Fruit fly (Drosophila melanogaster) whole organism, embryonic: ENCODE results near the gene pkaap.

ENCODE experiments used
- Adf1 ChIP-seq: fragments of 200-800 bp; sonication (Bioruptor generic); IDR thresholded peaks from 2 replicates; pipeline ENCODE4 v1.3.6; 2022; ENCODE audit warnings: missing biosample characterization, missing genetic modification characterization
- B-H2 ChIP-seq: fragments of 200-800 bp; sonication (Bioruptor generic); optimal IDR thresholded peaks from 2 replicates; lab custom pipeline; 2018; ENCODE audit warnings: missing biosample characterization, mild to moderate bottlenecking, missing genetic modification characterization
- CG10267 ChIP-seq: fragments of 200-800 bp; sonication (Bioruptor generic); optimal IDR thresholded peaks from 2 replicates; lab custom pipeline; 2018; ENCODE audit warnings: missing biosample characterization, mild to moderate bottlenecking, missing genetic modification characterization, moderate library complexity
- CG10543 ChIP-seq: fragments of 200-800 bp; sonication (Bioruptor generic); optimal IDR thresholded peaks from 3 replicates; lab custom pipeline; 2017; ENCODE audit warnings: missing biosample characterization, mild to moderate bottlenecking, missing genetic modification characterization, moderate library complexity
- CG11723 ChIP-seq: fragments of 200-800 bp; sonication (Bioruptor generic); optimal IDR thresholded peaks from 2 replicates; lab custom pipeline; 2017; ENCODE audit warnings: missing biosample characterization, mild to moderate bottlenecking, missing genetic modification characterization
- CG14667 ChIP-seq: fragments of 200-800 bp; sonication (Bioruptor generic); IDR thresholded peaks from 2 replicates; pipeline ENCODE4 v1.3.6; 2022; ENCODE audit warnings: missing biosample characterization, missing genetic modification characterization
- CG15011 ChIP-seq: fragments of 200-800 bp; sonication (Bioruptor generic); optimal IDR thresholded peaks from 3 replicates; lab custom pipeline; 2018; ENCODE audit warnings: missing biosample characterization, mild to moderate bottlenecking, missing genetic modification characterization
- CG1647 ChIP-seq: fragments of 200-800 bp; sonication (Bioruptor generic); optimal IDR thresholded peaks from 3 replicates; lab custom pipeline; 2016; ENCODE audit warnings: missing biosample characterization, missing genetic modification characterization
- CG17385 ChIP-seq: fragments of 200-800 bp; sonication (Bioruptor generic); optimal IDR thresholded peaks from 3 replicates; lab custom pipeline; 2018; ENCODE audit warnings: missing biosample characterization, mild to moderate bottlenecking, missing genetic modification characterization
- CG17802 ChIP-seq: fragments of 200-800 bp; sonication (Bioruptor generic); optimal IDR thresholded peaks from 2 replicates; lab custom pipeline; 2018; ENCODE audit warnings: missing biosample characterization, mild to moderate bottlenecking, missing genetic modification characterization, moderate library complexity
- CG1792 ChIP-seq: fragments of 200-800 bp; sonication (Bioruptor generic); optimal IDR thresholded peaks from 2 replicates; lab custom pipeline; 2016; ENCODE audit warnings: missing biosample characterization, missing genetic modification characterization
- CG18619 ChIP-seq: fragments of 200-800 bp; sonication (Bioruptor generic); optimal IDR thresholded peaks from 3 replicates; lab custom pipeline; 2017; ENCODE audit warnings: missing biosample characterization, mild to moderate bottlenecking, missing genetic modification characterization
- CG2199 ChIP-seq: fragments of 200-800 bp; sonication (Bioruptor generic); IDR thresholded peaks from 3 replicates; pipeline ENCODE4 v1.3.6; 2022; ENCODE audit warnings: missing biosample characterization, missing genetic modification characterization
- CG31224 ChIP-seq: fragments of 200-800 bp; sonication (Bioruptor generic); IDR thresholded peaks from 2 replicates; pipeline ENCODE4 v1.3.6; 2022; ENCODE audit warnings: missing biosample characterization, missing genetic modification characterization
- CG32532 ChIP-seq: fragments of 200-800 bp; sonication (Bioruptor generic); IDR thresholded peaks from 2 replicates; pipeline ENCODE4 v1.3.6; 2022; ENCODE audit warnings: missing biosample characterization, missing genetic modification characterization
- CG33213 ChIP-seq: fragments of 200-800 bp; sonication (Bioruptor generic); optimal IDR thresholded peaks from 3 replicates; lab custom pipeline; 2016; ENCODE audit warnings: missing biosample characterization, missing genetic modification characterization
- CG43689 ChIP-seq: fragments of 200-800 bp; sonication (Bioruptor generic); IDR thresholded peaks from 2 replicates; pipeline ENCODE4 v1.3.6; 2022; ENCODE audit warnings: missing biosample characterization, missing genetic modification characterization
- CG4404 ChIP-seq: fragments of 200-800 bp; sonication (Bioruptor generic); IDR thresholded peaks from 2 replicates; pipeline ENCODE4 v1.3.6; 2022; ENCODE audit warnings: missing biosample characterization, missing genetic modification characterization
- CG6175 ChIP-seq: fragments of 200-800 bp; sonication (Bioruptor generic); IDR thresholded peaks from 3 replicates; pipeline ENCODE4 v1.3.6; 2022; ENCODE audit warnings: missing biosample characterization, missing genetic modification characterization
- CG6254 ChIP-seq: fragments of 200-800 bp; sonication (Bioruptor generic); optimal IDR thresholded peaks from 3 replicates; lab custom pipeline; 2017; ENCODE audit warnings: mild to moderate bottlenecking, missing biosample characterization, missing genetic modification reagents, missing genetic modification characterization
- CG6791 ChIP-seq: fragments of 200-800 bp; sonication (Bioruptor generic); IDR thresholded peaks from 3 replicates; pipeline ENCODE4 v1.3.6; 2022; ENCODE audit warnings: missing biosample characterization, missing genetic modification characterization; ENCODE audit not compliant: partially characterized antibody
- CG6854 ChIP-seq: fragments of 200-800 bp; sonication (Bioruptor generic); optimal IDR thresholded peaks from 3 replicates; lab custom pipeline; 2017; ENCODE audit warnings: missing biosample characterization, mild to moderate bottlenecking, missing genetic modification characterization
- CG7987 ChIP-seq: fragments of 200-800 bp; sonication (Bioruptor generic); optimal IDR thresholded peaks from 2 replicates; lab custom pipeline; 2018; ENCODE audit warnings: missing biosample characterization, mild to moderate bottlenecking, missing genetic modification characterization, moderate library complexity
- Camta ChIP-seq: fragments of 200-800 bp; sonication (Bioruptor generic); optimal IDR thresholded peaks from 2 replicates; lab custom pipeline; 2016; ENCODE audit warnings: missing biosample characterization, missing genetic modification characterization
- Dref ChIP-seq: fragments of 200-800 bp; sonication (Bioruptor generic); IDR thresholded peaks from 2 replicates; pipeline ENCODE4 v1.3.6; 2022; ENCODE audit warnings: missing biosample characterization, missing genetic modification characterization
- Hand ChIP-seq: fragments of 200-800 bp; sonication (Bioruptor generic); optimal IDR thresholded peaks from 2 replicates; lab custom pipeline; 2017; ENCODE audit warnings: mild to moderate bottlenecking, missing biosample characterization, missing genetic modification reagents, missing genetic modification characterization
- MTF-1 ChIP-seq: fragments of 200-800 bp; sonication (Bioruptor generic); optimal IDR thresholded peaks from 2 replicates; lab custom pipeline; 2018; ENCODE audit warnings: missing biosample characterization, mild to moderate bottlenecking, missing genetic modification characterization, borderline replicate concordance
- NC2β ChIP-seq: fragments of 200-800 bp; sonication (Bioruptor generic); optimal IDR thresholded peaks from 2 replicates; lab custom pipeline; 2016; ENCODE audit warnings: missing biosample characterization, missing genetic modification characterization
- Rfx ChIP-seq: fragments of 200-800 bp; sonication (Bioruptor generic); IDR thresholded peaks from 2 replicates; pipeline ENCODE4 v1.3.6; 2022; ENCODE audit warnings: missing biosample characterization, missing genetic modification characterization
- Sin3A ChIP-seq: fragments of >200 bp; optimal IDR thresholded peaks from 2 replicates; lab custom pipeline; 2018
- Sox102F ChIP-seq: fragments of 200-800 bp; sonication (Bioruptor generic); optimal IDR thresholded peaks from 2 replicates; lab custom pipeline; 2018; ENCODE audit warnings: missing biosample characterization, mild to moderate bottlenecking, missing genetic modification characterization, moderate library complexity
- Taf1 ChIP-seq: fragments of 200-800 bp; sonication (Bioruptor generic); IDR thresholded peaks from 2 replicates; pipeline ENCODE4 v1.3.6; 2022; ENCODE audit warnings: missing biosample characterization, missing genetic modification characterization
- al ChIP-seq: fragments of 200-800 bp; sonication (Bioruptor generic); IDR thresholded peaks from 2 replicates; pipeline ENCODE4 v1.3.6; 2022; ENCODE audit warnings: missing biosample characterization, missing genetic modification characterization
- btn ChIP-seq: fragments of 200-800 bp; sonication (Bioruptor generic); optimal IDR thresholded peaks from 2 replicates; lab custom pipeline; 2016; ENCODE audit warnings: missing biosample characterization, missing genetic modification characterization
- cas ChIP-seq: fragments of 200-800 bp; sonication (Bioruptor generic); IDR thresholded peaks from 2 replicates; pipeline ENCODE4 v1.3.6; 2022; ENCODE audit warnings: missing biosample characterization, missing genetic modification characterization
- dpn ChIP-seq, 2 experiments: fragments of 200-800 bp; sonication (Bioruptor generic); optimal IDR thresholded peaks; 3 replicates each; lab custom pipeline; 2016; ENCODE audit warnings: missing biosample characterization in 2 of 2, missing genetic modification characterization in 2 of 2
- dysf ChIP-seq: fragments of 200-800 bp; sonication (Bioruptor generic); IDR thresholded peaks from 3 replicates; pipeline ENCODE4 v1.3.6; 2022; ENCODE audit warnings: missing biosample characterization, missing genetic modification characterization
- eve ChIP-seq, 2 experiments: fragments of >200 bp; optimal IDR thresholded peaks; 2 replicates each; lab custom pipeline; 2017; ENCODE audit warnings: missing biosample characterization in 2 of 2, missing genetic modification characterization in 2 of 2
- fd102C ChIP-seq: fragments of 200-800 bp; sonication (Bioruptor generic); optimal IDR thresholded peaks from 2 replicates; lab custom pipeline; 2018; ENCODE audit warnings: missing biosample characterization, mild to moderate bottlenecking, missing genetic modification characterization, moderate library complexity
- fu2 ChIP-seq: fragments of 200-800 bp; sonication (Bioruptor generic); optimal IDR thresholded peaks from 2 replicates; lab custom pipeline; 2016; ENCODE audit warnings: missing biosample characterization, missing genetic modification characterization
- hth ChIP-seq: fragments of >200 bp; optimal IDR thresholded peaks from 2 replicates; lab custom pipeline; 2017; ENCODE audit warnings: inconsistent platforms
- lab ChIP-seq: fragments of 200-800 bp; sonication (Bioruptor generic); optimal IDR thresholded peaks from 3 replicates; lab custom pipeline; 2017; ENCODE audit warnings: missing biosample characterization, missing genetic modification characterization, mild to moderate bottlenecking, moderate library complexity, missing genetic modification reagents
- mirr ChIP-seq: fragments of 200-800 bp; sonication (Bioruptor generic); optimal IDR thresholded peaks from 3 replicates; lab custom pipeline; 2018; ENCODE audit warnings: missing biosample characterization, mild to moderate bottlenecking, missing genetic modification characterization
- pho ChIP-seq: fragments of 200-800 bp; sonication (Bioruptor generic); optimal IDR thresholded peaks from 2 replicates; lab custom pipeline; 2016; ENCODE audit warnings: missing biosample characterization, missing genetic modification characterization
- rib ChIP-seq: fragments of 200-800 bp; sonication (Bioruptor generic); IDR thresholded peaks from 2 replicates; pipeline ENCODE4 v1.3.6; 2022; ENCODE audit warnings: missing biosample characterization, missing genetic modification characterization
- run ChIP-seq: fragments of 200-800 bp; sonication (Bioruptor generic); optimal IDR thresholded peaks from 3 replicates; lab custom pipeline; 2018; ENCODE audit warnings: missing biosample characterization, mild to moderate bottlenecking, missing genetic modification characterization
- scrt ChIP-seq: fragments of 200-800 bp; sonication (Bioruptor generic); optimal IDR thresholded peaks from 2 replicates; lab custom pipeline; 2018; ENCODE audit warnings: missing biosample characterization, mild to moderate bottlenecking, missing genetic modification characterization, moderate library complexity
- shn ChIP-seq: fragments of 200-800 bp; sonication (Bioruptor generic); optimal IDR thresholded peaks from 3 replicates; lab custom pipeline; 2016; ENCODE audit warnings: missing biosample characterization, missing genetic modification characterization
- sisA ChIP-seq: fragments of 200-800 bp; sonication (Bioruptor generic); IDR thresholded peaks from 2 replicates; pipeline ENCODE4 v1.3.6; 2022; ENCODE audit warnings: missing biosample characterization, missing genetic modification characterization
- trem ChIP-seq: fragments of 200-800 bp; optimal IDR thresholded peaks from 3 replicates; lab custom pipeline; 2019; ENCODE audit warnings: missing biosample characterization, mild to moderate bottlenecking, missing genetic modification characterization, moderate library complexity
- unpg ChIP-seq: fragments of 200-800 bp; sonication (Bioruptor generic); optimal IDR thresholded peaks from 3 replicates; lab custom pipeline; 2018; ENCODE audit warnings: missing biosample characterization, mild to moderate bottlenecking, missing genetic modification characterization, moderate library complexity

pkaap gene

DNA sequence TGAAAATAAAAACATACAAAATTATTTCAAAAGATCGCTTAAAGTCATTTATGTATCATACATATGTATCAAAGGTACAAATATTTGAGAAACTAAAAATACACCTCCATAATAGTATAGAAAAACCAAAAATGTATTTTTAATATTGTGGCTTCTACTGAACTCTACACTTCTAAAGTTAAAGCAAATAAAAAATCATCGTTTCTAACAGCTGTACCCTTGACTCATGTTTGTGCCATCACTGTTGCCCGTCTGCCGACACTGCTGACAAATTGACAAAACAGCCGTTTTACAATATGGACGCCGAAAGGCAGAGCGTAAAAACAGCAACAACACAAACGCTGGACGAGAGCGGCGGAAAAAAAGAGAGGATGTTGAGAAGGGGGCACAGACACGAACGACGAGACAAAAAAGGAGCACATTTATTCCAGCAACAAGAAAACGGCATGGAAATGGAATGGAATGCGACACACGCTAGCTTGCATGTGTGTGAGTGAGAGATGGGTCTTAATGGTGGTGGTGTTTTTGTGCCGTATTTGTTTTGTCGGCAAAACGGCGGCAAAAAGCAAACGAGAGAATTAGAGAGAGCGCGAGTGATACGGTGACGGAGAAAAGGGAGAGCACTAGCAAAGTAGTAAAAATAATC lies 1.6 kb upstream of the pkaap start (continued):
- TF ChIP-seq scrt (peak; percentile 69), CG10543 (peak; percentile 71), rib (GFP tag; lab: Robert Waterston, UW) (no peak), mirr (peak; percentile 75), CG6254 (GFP tag; lab: Kevin White, UChicago) (peak; percentile 82), CG18619 (peak; percentile 86), hth (lab: Kevin White, UChicago) (no peak), Dref (GFP tag; lab: Robert Waterston, UW) (no peak), CG2199 (GFP tag; lab: Robert Waterston, UW) (no peak), MTF-1 (GFP tag; lab: Kevin White, UChicago) (peak; percentile 13), CG6175 (GFP tag; lab: Robert Waterston, UW) (no peak), sisA (GFP tag; lab: Robert Waterston, UW) (no peak), cas (no peak), Rfx (GFP tag; lab: Robert Waterston, UW) (no peak), CG17385 (GFP tag; lab: Kevin White, UChicago) (peak; percentile 74), shn (GFP tag; lab: Kevin White, UChicago) (peak; percentile 88), CG15011 (GFP tag; lab: Kevin White, UChicago) (peak; percentile 81), CG6791 (GFP tag; lab: Robert Waterston, UW) (no peak), CG7987 (GFP tag; lab: Kevin White, UChicago) (peak; percentile 69), Taf1 (GFP tag; lab: Robert Waterston, UW) (no peak), CG10267 (tag; lab: Kevin White, UChicago) (peak; percentile 68), fu2 (GFP tag; lab: Kevin White, UChicago) (peak; percentile 79), eve (GFP tag; optimal IDR thresholded peaks at IDR 0.05; lab: Kevin White, UChicago) (no peak), trem (tag; lab: Kevin White, UChicago) (peak; percentile 79), pho (peak; percentile 85), CG1792 (GFP tag; lab: Kevin White, UChicago) (peak; percentile 74), lab (GFP tag; lab: Kevin White, UChicago) (peak; percentile 92), CG4404 (GFP tag; lab: Robert Waterston, UW) (no peak), fd102C (GFP tag; lab: Kevin White, UChicago) (no peak), B-H2 (GFP tag; lab: Kevin White, UChicago) (peak; percentile 64), CG33213 (GFP tag; lab: Kevin White, UChicago) (peak; percentile 31), CG31224 (GFP tag; lab: Robert Waterston, UW) (no peak), Hand (GFP tag; lab: Kevin White, UChicago) (peak; percentile 63), CG14667 (GFP tag; lab: Robert Waterston, UW) (no peak), CG1647 (GFP tag; lab: Kevin White, UChicago) (peak; percentile 51), CG11723 (peak; percentile 66), dysf (no peak), CG6854 (GFP tag; lab: Kevin White, UChicago) (peak; percentile 64), Adf1 (no peak), btn (GFP tag; lab: Kevin White, UChicago) (no peak), dpn (GFP tag; optimal IDR thresholded peaks at IDR 0.05; lab: Kevin White, UChicago) (peak; percentile 79 to 88), unpg (peak; percentile 89), CG43689 (GFP tag; lab: Robert Waterston, UW) (no peak), NC2β (GFP tag; lab: Kevin White, UChicago) (peak; percentile 40), al (GFP tag; lab: Robert Waterston, UW) (no peak), run (peak; percentile 74), CG17802 (tag; lab: Kevin White, UChicago) (peak; percentile 56), CG32532 (GFP tag; lab: Robert Waterston, UW) (no peak), Sin3A (lab: Kevin White, UChicago) (no peak), Sox102F (GFP tag; lab: Kevin White, UChicago) (peak; percentile 87), Camta (GFP tag; lab: Kevin White, UChicago) (peak; percentile 79)
